Worm (Caenorhabditis elegans): Measurements from ENCODE around the gene msa-1.

- TF ChIP-seq hlh-6 (tag; optimal IDR thresholded peaks at IDR 0.05): no peak
- no peak for TF ChIP-seq lin-11 (tag; optimal IDR thresholded peaks at IDR 0.05)
- TF ChIP-seq odd-2 (tag; optimal IDR thresholded peaks at IDR 0.05): no peak
- TF ChIP-seq ceh-45 (GFP tag; IDR thresholded peaks at IDR 0.05): no peak
- no peak for TF ChIP-seq ama-1 (optimal IDR thresholded peaks at IDR 0.05)
- no peak for TF ChIP-seq hlh-8 (tag; optimal IDR thresholded peaks at IDR 0.05)
- no peak for TF ChIP-seq pros-1 (tag; optimal IDR thresholded peaks at IDR 0.05)
- no peak for TF ChIP-seq rnt-1 (tag; optimal IDR thresholded peaks at IDR 0.05)
- no peak for TF ChIP-seq ceh-2 (tag; optimal IDR thresholded peaks at IDR 0.05)
- TF ChIP-seq pag-3 (tag; optimal IDR thresholded peaks at IDR 0.05; ENCODE audit: borderline replicate concordance): no peak
- TF ChIP-seq lim-6 (tag; optimal IDR thresholded peaks at IDR 0.05): no peak
- no peak for TF ChIP-seq ceh-24 (tag; optimal IDR thresholded peaks at IDR 0.05)
These were observed 8.2 kb upstream of the msa-1 start for ce11 chrIV:9080201-9080600.
